Fruit fly (Drosophila melanogaster) whole organism, embryonic: ENCODE measurements around the gene Ns1.
A peak's percentile ranks its signal among the peaks of the same experiment; 100 is the strongest.

Experiments
- ATbp ChIP-seq: fragments of 200-800 bp; sonication (Bioruptor generic); optimal IDR thresholded peaks from 2 replicates; lab custom pipeline; 2017; ENCODE audit warnings: missing biosample characterization, mild to moderate bottlenecking, missing genetic modification characterization, missing genetic modification reagents
- Ada2b ChIP-seq: fragments of 200-800 bp; sonication (Bioruptor generic); IDR thresholded peaks from 2 replicates; pipeline ENCODE4 v1.3.6; 2022; ENCODE audit warnings: missing biosample characterization, missing genetic modification characterization
- Aef1 ChIP-seq: fragments of 200-800 bp; sonication (Bioruptor generic); IDR thresholded peaks from 3 replicates; pipeline ENCODE4 v1.3.6; 2022; ENCODE audit warnings: missing biosample characterization, missing genetic modification characterization
- Atf-2 ChIP-seq: fragments of 200-800 bp; sonication (Bioruptor generic); optimal IDR thresholded peaks from 2 replicates; lab custom pipeline; 2016; ENCODE audit warnings: missing biosample characterization, missing genetic modification characterization
- Awh ChIP-seq: fragments of 200-800 bp; sonication (Bioruptor generic); IDR thresholded peaks from 2 replicates; pipeline ENCODE4, ENCODE4 v1.3.6; 2022; ENCODE audit warnings: missing biosample characterization, missing genetic modification characterization
- B-H1 ChIP-seq: fragments of 200-800 bp; sonication (Bioruptor generic); IDR thresholded peaks from 3 replicates; pipeline ENCODE4 v1.3.6; 2022; ENCODE audit warnings: missing biosample characterization, missing genetic modification characterization
- CG11456 ChIP-seq: fragments of 200-800 bp; sonication (Bioruptor generic); IDR thresholded peaks from 3 replicates; pipeline ENCODE4 v1.3.6; 2022; ENCODE audit warnings: missing biosample characterization, missing genetic modification characterization
- CG11504 ChIP-seq: fragments of 200-800 bp; sonication (Bioruptor generic); optimal IDR thresholded peaks from 3 replicates; lab custom pipeline; 2019; ENCODE audit warnings: missing biosample characterization, mild to moderate bottlenecking, missing genetic modification characterization, moderate library complexity
- CG11696 ChIP-seq: fragments of 200-800 bp; sonication (Bioruptor generic); IDR thresholded peaks from 2 replicates; pipeline ENCODE4 v1.3.6; 2022; ENCODE audit warnings: missing biosample characterization, missing genetic modification characterization
- CG12071 ChIP-seq: fragments of 200-800 bp; sonication (Bioruptor generic); optimal IDR thresholded peaks from 3 replicates; lab custom pipeline; 2018; ENCODE audit warnings: missing biosample characterization, mild to moderate bottlenecking, missing genetic modification characterization
- CG12219 ChIP-seq: fragments of 200-800 bp; sonication (Bioruptor generic); optimal IDR thresholded peaks from 3 replicates; lab custom pipeline; 2018; ENCODE audit warnings: missing biosample characterization, mild to moderate bottlenecking, missing genetic modification characterization
- CG1233 ChIP-seq: fragments of 200-800 bp; sonication (Bioruptor generic); optimal IDR thresholded peaks from 4 replicates; lab custom pipeline; 2018; ENCODE audit warnings: missing biosample characterization, mild to moderate bottlenecking, missing genetic modification characterization
- CG17361 ChIP-seq: fragments of 200-800 bp; sonication (Bioruptor generic); IDR thresholded peaks from 3 replicates; pipeline ENCODE4 v1.3.6; 2022; ENCODE audit warnings: missing biosample characterization, missing genetic modification characterization
- CG17385 ChIP-seq: fragments of 200-800 bp; sonication (Bioruptor generic); optimal IDR thresholded peaks from 3 replicates; lab custom pipeline; 2018; ENCODE audit warnings: missing biosample characterization, mild to moderate bottlenecking, missing genetic modification characterization
- CG17802 ChIP-seq: fragments of 200-800 bp; sonication (Bioruptor generic); optimal IDR thresholded peaks from 2 replicates; lab custom pipeline; 2018; ENCODE audit warnings: missing biosample characterization, mild to moderate bottlenecking, missing genetic modification characterization, moderate library complexity
- CG17912 ChIP-seq: fragments of 200-800 bp; sonication (Bioruptor generic); optimal IDR thresholded peaks from 2 replicates; lab custom pipeline; 2018; ENCODE audit warnings: missing biosample characterization, mild to moderate bottlenecking, missing genetic modification characterization
- CG2199 ChIP-seq: fragments of 200-800 bp; sonication (Bioruptor generic); IDR thresholded peaks from 3 replicates; pipeline ENCODE4 v1.3.6; 2022; ENCODE audit warnings: missing biosample characterization, missing genetic modification characterization
- CG31365 ChIP-seq: fragments of 200-800 bp; sonication (Bioruptor generic); optimal IDR thresholded peaks from 2 replicates; lab custom pipeline; 2018; ENCODE audit warnings: missing biosample characterization, mild to moderate bottlenecking, missing genetic modification characterization
- CG3281 ChIP-seq: fragments of 200-800 bp; sonication (Bioruptor generic); optimal IDR thresholded peaks from 3 replicates; lab custom pipeline; 2017; ENCODE audit warnings: missing biosample characterization, mild to moderate bottlenecking, missing genetic modification characterization
- CG3407 ChIP-seq: fragments of 200-800 bp; sonication (Bioruptor generic); optimal IDR thresholded peaks from 2 replicates; lab custom pipeline; 2018; ENCODE audit warnings: missing biosample characterization, mild to moderate bottlenecking, missing genetic modification characterization
- CG6175 ChIP-seq: fragments of 200-800 bp; sonication (Bioruptor generic); IDR thresholded peaks from 3 replicates; pipeline ENCODE4 v1.3.6; 2022; ENCODE audit warnings: missing biosample characterization, missing genetic modification characterization
- CG7556 ChIP-seq: fragments of 200-800 bp; sonication (Bioruptor generic); optimal IDR thresholded peaks from 2 replicates; lab custom pipeline; 2017; ENCODE audit warnings: missing biosample characterization, mild to moderate bottlenecking, missing genetic modification characterization
- CG8388 ChIP-seq: fragments of 200-800 bp; sonication (Bioruptor generic); optimal IDR thresholded peaks from 2 replicates; lab custom pipeline; 2019; ENCODE audit warnings: missing biosample characterization, mild to moderate bottlenecking, missing genetic modification characterization, moderate library complexity
- CG8944 ChIP-seq: fragments of 200-800 bp; sonication (Bioruptor generic); optimal IDR thresholded peaks from 3 replicates; lab custom pipeline; 2016; ENCODE audit warnings: missing biosample characterization, missing genetic modification characterization
- CG9609 ChIP-seq: fragments of 200-800 bp; sonication (Bioruptor generic); optimal IDR thresholded peaks from 3 replicates; lab custom pipeline; 2016; ENCODE audit warnings: missing biosample characterization, missing genetic modification characterization
- D ChIP-seq, 2 experiments: fragments of 200-800 bp in 1 of 2; fragments of >200 bp in 1 of 2; sonication (Bioruptor generic) in 1 of 2; optimal IDR thresholded peaks; 2 replicates in 1 of 2; 3 replicates in 1 of 2; lab custom pipeline; 2017; ENCODE audit warnings: mild to moderate bottlenecking in 1 of 2, missing biosample characterization in 1 of 2, missing genetic modification characterization in 1 of 2, missing genetic modification reagents in 1 of 2
- Ets97D ChIP-seq: fragments of 200-800 bp; sonication (Bioruptor generic); optimal IDR thresholded peaks from 3 replicates; lab custom pipeline; 2016; ENCODE audit warnings: missing biosample characterization, missing genetic modification characterization
- Fer2 ChIP-seq: fragments of 200-800 bp; sonication (Bioruptor generic); optimal IDR thresholded peaks from 2 replicates; lab custom pipeline; 2018; ENCODE audit warnings: missing biosample characterization, mild to moderate bottlenecking, missing genetic modification characterization, moderate library complexity
- Gug ChIP-seq: fragments of 200-800 bp; sonication (Bioruptor generic); IDR thresholded peaks from 4 replicates; pipeline ENCODE4 v1.3.6; 2022; ENCODE audit warnings: missing biosample characterization, missing genetic modification characterization
- Hr51 ChIP-seq, 2 experiments: fragments of 200-800 bp; sonication (Bioruptor generic); optimal IDR thresholded peaks; 2 replicates in 1 of 2; 3 replicates in 1 of 2; lab custom pipeline; 2016 to 2018; ENCODE audit warnings: missing biosample characterization in 2 of 2, missing genetic modification characterization in 2 of 2, mild to moderate bottlenecking in 1 of 2, moderate library complexity in 1 of 2
- Med ChIP-seq: fragments of 200-800 bp; sonication (Bioruptor generic); peaks from one replicate; lab custom pipeline; 2016; ENCODE audit warnings: missing biosample characterization, missing genetic modification characterization, mild to moderate bottlenecking, inconsistent platforms, moderate library complexity
- Six4 ChIP-seq: fragments of 200-800 bp; sonication (Bioruptor generic); optimal IDR thresholded peaks from 2 replicates; lab custom pipeline; 2016; ENCODE audit warnings: missing biosample characterization, missing genetic modification characterization
- Trl ChIP-seq, 3 experiments: fragments of >200 bp in 2 of 3; fragments of 200-800 bp in 1 of 3; sonication (Bioruptor generic) in 1 of 3; optimal IDR thresholded peaks; 2 replicates in 1 of 3; 3 replicates in 2 of 3; lab custom pipeline; 2016 to 2017; ENCODE audit warnings: missing biosample characterization in 1 of 3, missing genetic modification characterization in 1 of 3
- bcd ChIP-seq: fragments of 200-800 bp; sonication (Bioruptor generic); optimal IDR thresholded peaks from 2 replicates; lab custom pipeline; 2017; ENCODE audit warnings: missing biosample characterization, mild to moderate bottlenecking, missing genetic modification characterization
- cg ChIP-seq: fragments of 200-800 bp; sonication (Bioruptor generic); optimal IDR thresholded peaks from 3 replicates; lab custom pipeline; 2019; ENCODE audit warnings: missing biosample characterization, mild to moderate bottlenecking, missing genetic modification characterization, moderate library complexity
- chif ChIP-seq, 2 experiments: fragments of 200-800 bp; sonication (Bioruptor generic); optimal IDR thresholded peaks; 3 replicates each; lab custom pipeline; 2016; ENCODE audit warnings: missing biosample characterization in 2 of 2, missing genetic modification characterization in 2 of 2
- crc ChIP-seq: fragments of 200-800 bp; sonication (Bioruptor generic); optimal IDR thresholded peaks from 2 replicates; lab custom pipeline; 2016; ENCODE audit warnings: missing biosample characterization, missing genetic modification characterization
- da ChIP-seq: fragments of 200-800 bp; sonication (Bioruptor generic); optimal IDR thresholded peaks from 2 replicates; lab custom pipeline; 2016; ENCODE audit warnings: missing biosample characterization, missing genetic modification characterization
- dan ChIP-seq: fragments of 200-800 bp; sonication (Bioruptor generic); IDR thresholded peaks from 2 replicates; pipeline ENCODE4 v1.3.6; 2022; ENCODE audit warnings: missing biosample characterization, missing genetic modification characterization
- nerfin-2 ChIP-seq: fragments of 200-800 bp; sonication (Bioruptor generic); IDR thresholded peaks from 2 replicates; pipeline ENCODE4 v1.3.6; 2022; ENCODE audit warnings: missing biosample characterization, missing genetic modification characterization; ENCODE audit not compliant: partially characterized antibody
- oc ChIP-seq: fragments of 200-800 bp; sonication (Bioruptor generic); optimal IDR thresholded peaks from 2 replicates; lab custom pipeline; 2018; ENCODE audit warnings: missing biosample characterization, mild to moderate bottlenecking, missing genetic modification characterization, moderate library complexity
- org-1 ChIP-seq: fragments of 200-800 bp; sonication (Bioruptor generic); optimal IDR thresholded peaks from 2 replicates; lab custom pipeline; 2017; ENCODE audit warnings: missing biosample characterization, missing genetic modification characterization
- pan ChIP-seq, 4 experiments: fragments of >200 bp in 3 of 4; fragments of 200-800 bp in 1 of 4; sonication (Bioruptor generic) in 1 of 4; optimal IDR thresholded peaks in 3 of 4; IDR thresholded peaks in 1 of 4; 2 replicates each; pipeline versions ENCODE4 v1.3.6 to Lab custom; 2017 to 2022; ENCODE audit warnings: missing biosample characterization in 2 of 4, missing genetic modification characterization in 2 of 4, mixed read lengths in 1 of 4
- pzg ChIP-seq: fragments of 200-800 bp; sonication (Bioruptor generic); optimal IDR thresholded peaks from 3 replicates; lab custom pipeline; 2018; ENCODE audit warnings: missing biosample characterization, mild to moderate bottlenecking, missing genetic modification characterization, moderate library complexity
- tio ChIP-seq: fragments of 200-800 bp; sonication (Bioruptor generic); optimal IDR thresholded peaks from 2 replicates; lab custom pipeline; 2017; ENCODE audit warnings: missing biosample characterization, missing genetic modification characterization, inconsistent platforms
- twi ChIP-seq: fragments of 200-800 bp; optimal IDR thresholded peaks from 2 replicates; lab custom pipeline; 2019; ENCODE audit warnings: missing biosample characterization, mild to moderate bottlenecking, missing genetic modification characterization, moderate library complexity
- zfh2 ChIP-seq: fragments of 200-800 bp; sonication (Bioruptor generic); optimal IDR thresholded peaks from 2 replicates; lab custom pipeline; 2016; ENCODE audit warnings: missing biosample characterization, missing genetic modification characterization

Ns1 gene

dm6 chr3R:17059100-17059810 is 13.2 kb downstream of the Ns1 start (continued):
- TF ChIP-seq tio (GFP tag; lab: Kevin White, UChicago) (peak; percentile 11), CG8388 (GFP tag; lab: Kevin White, UChicago) (peak; percentile 8), oc (tag; lab: Kevin White, UChicago) (no peak), Ets97D (no peak), CG17361 (GFP tag; lab: Robert Waterston, UW) (0 out of 3 replicates have a peak, but pooled peaks have one; percentile 9), crc (GFP tag; lab: Kevin White, UChicago) (no peak), Atf-2 (no peak), dan (GFP tag; lab: Robert Waterston, UW) (no peak), Fer2 (no peak), CG9609 (GFP tag; lab: Kevin White, UChicago) (no peak), twi (tag; lab: Kevin White, UChicago) (no peak), Aef1 (GFP tag; lab: Robert Waterston, UW) (no peak), pan (optimal IDR thresholded peaks at IDR 0.05; lab: Kevin White, UChicago) (no peak), pan (GFP tag; optimal IDR thresholded peaks at IDR 0.05 in 1 of 2, IDR thresholded peaks at IDR 0.05 in 1 of 2) (no peak), Gug (no peak), CG12071 (GFP tag; lab: Kevin White, UChicago) (no peak), CG6175 (GFP tag; lab: Robert Waterston, UW) (0 out of 3 replicates have a peak, but pooled peaks have one; percentile 8), CG11456 (GFP tag; lab: Robert Waterston, UW) (0 out of 3 replicates have a peak, but pooled peaks have one; percentile 3), CG17385 (GFP tag; lab: Kevin White, UChicago) (no peak), CG1233 (GFP tag; lab: Kevin White, UChicago) (peak; percentile 14), org-1 (peak; percentile 7), Six4 (no peak), Med (GFP tag; lab: Kevin White, UChicago) (peak; percentile 38), nerfin-2 (GFP tag; lab: Robert Waterston, UW) (no peak), chif (GFP tag; optimal IDR thresholded peaks at IDR 0.05; lab: Kevin White, UChicago) (peak; percentile 17 to 21), CG11696 (GFP tag; lab: Robert Waterston, UW) (no peak), CG17912 (no peak), Ada2b (0 out of 2 replicates have a peak, but pooled peaks have one; percentile 6), CG17802 (tag; lab: Kevin White, UChicago) (no peak), CG12219 (GFP tag; lab: Kevin White, UChicago) (peak; percentile 9), ATbp (peak; percentile 52), zfh2 (GFP tag; lab: Kevin White, UChicago) (no peak), CG8944 (peak; percentile 28), cg (GFP tag; lab: Kevin White, UChicago) (peak; percentile 66), Hr51 (GFP tag; optimal IDR thresholded peaks at IDR 0.05; lab: Kevin White, UChicago) (peak in 1 of 2 experiments; percentile 37), CG11504 (tag; lab: Kevin White, UChicago) (peak; percentile 39), D (optimal IDR thresholded peaks at IDR 0.05; lab: Kevin White, UChicago) (no peak), D (GFP tag; optimal IDR thresholded peaks at IDR 0.05; lab: Kevin White, UChicago) (peak; percentile 27), CG7556 (GFP tag; lab: Kevin White, UChicago) (no peak), Trl (optimal IDR thresholded peaks at IDR 0.05; lab: Kevin White, UChicago) (no peak), Trl (GFP tag; optimal IDR thresholded peaks at IDR 0.05; lab: Kevin White, UChicago) (no peak), CG3281 (GFP tag; lab: Kevin White, UChicago) (no peak), CG3407 (GFP tag; lab: Kevin White, UChicago) (no peak), da (GFP tag; lab: Kevin White, UChicago) (no peak), B-H1 (GFP tag; lab: Robert Waterston, UW) (no peak), Awh (GFP tag; lab: Robert Waterston, UW) (0 out of 2 replicates have a peak, but pooled peaks have one; percentile 33), CG2199 (GFP tag; lab: Robert Waterston, UW) (0 out of 3 replicates have a peak, but pooled peaks have one; percentile 15), pzg (GFP tag; lab: Kevin White, UChicago) (no peak), bcd (GFP tag; lab: Kevin White, UChicago) (peak; percentile 25), CG31365 (tag; lab: Kevin White, UChicago) (no peak)
